Worm (Caenorhabditis elegans) whole organism, L3 larva: ENCODE results near the gene nhr-110.

Experiments used
- R02D3.7 ChIP-seq: fragments of 150-350 bp; optimal IDR thresholded peaks from 2 replicates; lab custom pipeline; 2014; ENCODE audit warnings: missing biosample characterization, missing genetic modification characterization
- ZK546.5 ChIP-seq: sonication (generic microtip); optimal IDR thresholded peaks from 2 replicates; lab custom pipeline; 2017; ENCODE audit warnings: missing biosample characterization, missing genetic modification characterization
- aly-2 ChIP-seq: fragments of 150-350 bp; optimal IDR thresholded peaks from 2 replicates; lab custom pipeline; 2014; ENCODE audit warnings: missing biosample characterization, missing genetic modification characterization
- ama-1 ChIP-seq: fragments of 150-350 bp; optimal IDR thresholded peaks from 2 replicates; lab custom pipeline; 2018
- ceh-82 ChIP-seq: fragments of 150-350 bp; optimal IDR thresholded peaks from 2 replicates; lab custom pipeline; 2014; ENCODE audit warnings: missing biosample characterization, missing genetic modification characterization
- ceh-9 ChIP-seq: sonication (generic microtip); optimal IDR thresholded peaks from 2 replicates; lab custom pipeline; 2018; ENCODE audit warnings: missing biosample characterization, missing genetic modification characterization
- daf-12 ChIP-seq: fragments of 150-350 bp; optimal IDR thresholded peaks from 2 replicates; lab custom pipeline; 2014; ENCODE audit warnings: missing biosample characterization, missing genetic modification reagents, missing genetic modification characterization
- egl-27 ChIP-seq: sonication (generic microtip); optimal IDR thresholded peaks from 4 replicates; lab custom pipeline; 2017; ENCODE audit warnings: missing biosample characterization, missing genetic modification reagents, missing genetic modification characterization
- elt-1 ChIP-seq: fragments of 150-350 bp; optimal IDR thresholded peaks from 2 replicates; lab custom pipeline; 2014; ENCODE audit warnings: missing biosample characterization, missing genetic modification characterization
- elt-2 ChIP-seq: sonication (generic microtip); optimal IDR thresholded peaks from 2 replicates; lab custom pipeline; 2016; ENCODE audit warnings: missing genetic modification reagents, mild to moderate bottlenecking, missing genetic modification characterization, missing compliant biosample characterization
- elt-3 ChIP-seq, 3 experiments: fragments of 150-350 bp in 1 of 3; sonication (generic microtip) in 2 of 3; optimal IDR thresholded peaks; 2 replicates in 2 of 3; 4 replicates in 1 of 3; lab custom pipeline; 2014 to 2017; ENCODE audit warnings: missing biosample characterization in 3 of 3, missing genetic modification characterization in 3 of 3
- eor-1 ChIP-seq, 2 experiments: fragments of 150-350 bp; optimal IDR thresholded peaks; 2 replicates each; lab custom pipeline; 2014 to 2018; ENCODE audit warnings: missing biosample characterization in 2 of 2, missing genetic modification characterization in 2 of 2
- fkh-10 ChIP-seq: sonication (generic microtip); optimal IDR thresholded peaks from 2 replicates; lab custom pipeline; 2017; ENCODE audit warnings: missing biosample characterization, missing genetic modification reagents, missing genetic modification characterization
- fkh-2 ChIP-seq: fragments of 150-350 bp; optimal IDR thresholded peaks from 2 replicates; lab custom pipeline; 2014; ENCODE audit warnings: missing biosample characterization, missing genetic modification reagents, missing genetic modification characterization
- fos-1 ChIP-seq: fragments of 150-350 bp; optimal IDR thresholded peaks from 2 replicates; lab custom pipeline; 2014; ENCODE audit warnings: missing biosample characterization, missing genetic modification characterization
- hmg-11 ChIP-seq: sonication (generic microtip); optimal IDR thresholded peaks from 2 replicates; lab custom pipeline; 2016; ENCODE audit warnings: missing genetic modification characterization, missing compliant biosample characterization
- lin-39 ChIP-seq: fragments of 150-350 bp; optimal IDR thresholded peaks from 2 replicates; lab custom pipeline; 2018; ENCODE audit warnings: missing biosample characterization, missing genetic modification reagents, missing genetic modification characterization
- lsy-12 ChIP-seq: sonication (generic microtip); optimal IDR thresholded peaks from 2 replicates; lab custom pipeline; 2016; ENCODE audit warnings: mild to moderate bottlenecking, missing genetic modification characterization, missing compliant biosample characterization
- mdl-1 ChIP-seq: fragments of 150-350 bp; optimal IDR thresholded peaks from 2 replicates; lab custom pipeline; 2014; ENCODE audit warnings: missing biosample characterization, missing genetic modification characterization
- mml-1 ChIP-seq: fragments of 150-350 bp; sonication (generic microtip); optimal IDR thresholded peaks from 3 replicates; lab custom pipeline; 2014; ENCODE audit warnings: missing biosample characterization, missing genetic modification characterization
- nhr-11 ChIP-seq: fragments of 150-350 bp; optimal IDR thresholded peaks from 2 replicates; lab custom pipeline; 2014; ENCODE audit warnings: missing biosample characterization, missing genetic modification characterization
- nhr-12 ChIP-seq: fragments of 150-350 bp; optimal IDR thresholded peaks from 2 replicates; lab custom pipeline; 2014; ENCODE audit warnings: missing biosample characterization, missing genetic modification characterization
- nhr-237 ChIP-seq: fragments of 150-350 bp; optimal IDR thresholded peaks from 2 replicates; lab custom pipeline; 2014; ENCODE audit warnings: missing biosample characterization, missing genetic modification characterization
- nhr-28 ChIP-seq: fragments of 150-350 bp; optimal IDR thresholded peaks from 2 replicates; lab custom pipeline; 2014; ENCODE audit warnings: missing biosample characterization, missing genetic modification characterization
- nhr-67 ChIP-seq: fragments of 150-350 bp; optimal IDR thresholded peaks from 2 replicates; lab custom pipeline; 2014; ENCODE audit warnings: missing biosample characterization, missing genetic modification characterization
- nhr-76 ChIP-seq: fragments of 150-350 bp; sonication (generic microtip); optimal IDR thresholded peaks from 5 replicates; lab custom pipeline; 2014; ENCODE audit warnings: missing biosample characterization, missing genetic modification characterization
- nhr-77 ChIP-seq: fragments of 150-350 bp; optimal IDR thresholded peaks from 2 replicates; lab custom pipeline; 2014; ENCODE audit warnings: missing biosample characterization, missing genetic modification characterization
- pha-4 ChIP-seq: fragments of 150-350 bp; optimal IDR thresholded peaks from 2 replicates; lab custom pipeline; 2014; ENCODE audit warnings: missing biosample characterization, missing genetic modification reagents, missing genetic modification characterization
- pqm-1 ChIP-seq: fragments of 150-350 bp; optimal IDR thresholded peaks from 2 replicates; lab custom pipeline; 2017; ENCODE audit warnings: missing biosample characterization, missing genetic modification characterization, inconsistent platforms
- sea-2 ChIP-seq: fragments of 150-350 bp; sonication (generic microtip); optimal IDR thresholded peaks from 4 replicates; lab custom pipeline; 2014; ENCODE audit warnings: missing biosample characterization, missing genetic modification reagents, missing genetic modification characterization
- skn-1 ChIP-seq: fragments of 150-350 bp; optimal IDR thresholded peaks from 2 replicates; lab custom pipeline; 2014; ENCODE audit warnings: missing biosample characterization, missing genetic modification characterization
- unc-39 ChIP-seq: sonication (generic microtip); optimal IDR thresholded peaks from 4 replicates; lab custom pipeline; 2017; ENCODE audit warnings: missing biosample characterization, missing genetic modification characterization
- unc-62 ChIP-seq: fragments of 150-350 bp; sonication (generic microtip); optimal IDR thresholded peaks from 4 replicates; lab custom pipeline; 2014; ENCODE audit warnings: missing biosample characterization, missing genetic modification reagents, missing genetic modification characterization
- zag-1 ChIP-seq: fragments of 150-350 bp; optimal IDR thresholded peaks from 2 replicates; lab custom pipeline; 2014; ENCODE audit warnings: missing biosample characterization, missing genetic modification characterization
- ztf-11 ChIP-seq: fragments of 150-350 bp; optimal IDR thresholded peaks from 2 replicates; lab custom pipeline; 2014; ENCODE audit warnings: missing biosample characterization, missing genetic modification characterization
- ztf-4 ChIP-seq: fragments of 150-350 bp; optimal IDR thresholded peaks from 2 replicates; lab custom pipeline; 2014; ENCODE audit warnings: missing biosample characterization, missing genetic modification characterization

Gene nhr-110

DNA sequence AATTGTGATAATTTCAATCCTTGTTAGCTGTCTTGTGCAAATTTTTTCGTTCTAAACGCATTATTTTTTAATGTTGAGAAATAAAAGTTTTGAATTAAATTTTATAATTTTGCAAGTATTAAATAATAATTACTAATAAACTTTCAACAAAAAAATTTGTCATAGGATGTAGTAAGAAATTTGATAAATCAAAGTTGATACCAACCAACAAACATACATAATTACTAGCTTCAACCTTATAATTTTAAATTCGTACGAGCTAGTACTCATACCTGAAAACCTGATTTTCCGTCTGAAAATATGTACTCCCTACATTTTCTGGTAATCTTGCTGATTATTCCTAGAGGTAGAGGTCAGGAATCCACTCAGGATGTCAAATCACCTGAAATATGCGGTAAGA, 26.8 kb upstream of the nhr-110 start, which contains the start of gene irld-44:
irld-44 (plus strand) TSS at position 301 of the 400 bp plus-strand sequence.
- TF ChIP-seq nhr-77 (tag; lab: Kevin White, UChicago), result no peak
- no peak for TF ChIP-seq elt-2 (tag; lab: Kevin White, UChicago)

ce11 chrV:1648000-1648399, 23.8 kb upstream of the nhr-110 start, which contains the start of gene irld-45:
TSS of gene irld-45 (plus strand) at chrV:1648300.
- TF ChIP-seq R02D3.7 (tag; lab: Kevin White, UChicago) (no peak), nhr-11 (tag; lab: Kevin White, UChicago) (no peak), nhr-237 (tag; lab: Kevin White, UChicago) (no peak), ZK546.5 (tag; lab: Kevin White, UChicago) (no peak), mdl-1 (no peak), skn-1 (no peak), elt-2 (tag; lab: Kevin White, UChicago) (no peak), nhr-76 (tag; lab: Kevin White, UChicago) (no peak), egl-27 (tag; lab: Kevin White, UChicago) (no peak), ceh-82 (tag; lab: Kevin White, UChicago) (no peak), ceh-9 (tag; lab: Kevin White, UChicago) (no peak), nhr-77 (tag; lab: Kevin White, UChicago) (no peak), fkh-2 (no peak), daf-12 (tag; lab: Kevin White, UChicago) (no peak), ztf-11 (tag; lab: Kevin White, UChicago) (no peak), sea-2 (GFP tag; lab: Kevin White, UChicago) (no peak)

DNA sequence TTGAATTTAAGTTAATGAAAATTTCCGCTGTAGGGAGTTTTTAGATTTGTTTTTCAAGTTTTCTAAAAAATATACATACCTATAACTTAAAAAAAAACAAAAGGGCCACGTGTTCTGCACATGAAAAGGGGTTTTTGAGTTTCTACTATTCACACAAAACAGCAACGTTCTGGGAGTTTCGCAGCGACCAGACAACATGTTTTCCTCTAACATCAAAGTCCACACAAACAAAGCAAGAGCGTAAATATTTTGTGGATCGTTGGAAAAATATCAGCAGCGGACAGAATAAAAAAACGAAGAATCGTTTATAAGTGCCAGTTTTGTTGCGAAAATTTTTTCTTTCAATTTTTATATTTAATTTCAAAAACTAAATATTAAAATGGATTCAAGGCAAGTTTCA, 19.6 kb upstream of the nhr-110 start, which contains the start of gene alh-2:
alh-2 (plus strand) TSS at position 284 of the 400 bp plus-strand sequence.
- TF ChIP-seq fkh-10 (GFP tag; lab: Kevin White, UChicago) (no peak), elt-3 (tag; optimal IDR thresholded peaks at IDR 0.05; lab: Kevin White, UChicago) (no peak), pha-4 (tag; lab: Kevin White, UChicago) (no peak)

DNA sequence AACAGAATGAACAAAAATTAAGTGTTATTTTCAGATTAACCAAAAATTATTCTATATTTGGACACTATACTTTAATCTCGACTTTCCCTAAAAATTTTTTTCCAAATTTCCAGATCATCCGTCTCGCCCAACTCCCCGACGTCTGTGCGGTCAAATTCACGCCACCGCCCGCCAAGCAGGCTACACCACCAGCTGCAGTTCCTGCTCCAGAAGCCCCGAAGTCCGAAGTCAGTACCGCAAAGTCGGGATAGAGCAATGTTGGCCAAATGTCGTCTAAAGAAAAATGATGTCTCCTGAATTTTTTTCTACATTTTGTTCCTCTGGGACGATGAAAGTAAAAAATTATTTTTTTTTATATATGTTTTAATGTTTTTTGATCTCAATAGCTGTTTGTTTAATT, 18.5 kb upstream of the nhr-110 start:
- TF ChIP-seq zag-1 (tag; lab: Kevin White, UChicago) (no peak), skn-1 (no peak), mdl-1 (no peak), aly-2 (no peak), unc-39 (tag; lab: Kevin White, UChicago) (no peak)

DNA sequence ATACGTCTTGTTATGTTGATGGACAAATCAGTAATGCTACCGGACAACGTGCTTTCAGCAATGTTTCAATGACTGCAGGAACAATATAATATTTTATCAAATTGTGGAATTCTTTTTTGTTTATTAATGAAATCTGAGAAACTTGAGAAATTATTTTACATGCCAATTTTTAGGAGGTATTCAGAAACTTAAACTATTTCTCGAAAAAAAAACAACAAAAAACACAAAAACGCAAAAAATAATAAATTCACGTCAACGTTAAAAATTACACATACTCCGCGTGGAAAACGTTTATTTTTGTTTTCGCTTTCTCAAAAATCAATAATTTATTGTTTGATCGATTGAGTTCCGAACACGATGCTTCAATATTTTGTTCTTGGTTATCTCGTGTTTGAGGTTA, 18.0 kb upstream of the nhr-110 start, which contains the start of gene Y46H3D.1:
Y46H3D.1 (plus strand) TSS at position 301 of the 400 bp plus-strand sequence.
- TF ChIP-seq unc-62 (GFP tag; lab: Kevin White, UChicago) (no peak), ZK546.5 (tag; lab: Kevin White, UChicago) (no peak), eor-1 (tag; optimal IDR thresholded peaks at IDR 0.05; lab: Kevin White, UChicago) (no peak), hmg-11 (tag; lab: Kevin White, UChicago) (no peak), fkh-2 (no peak), lin-39 (tag; lab: Kevin White, UChicago) (no peak), skn-1 (no peak)

DNA sequence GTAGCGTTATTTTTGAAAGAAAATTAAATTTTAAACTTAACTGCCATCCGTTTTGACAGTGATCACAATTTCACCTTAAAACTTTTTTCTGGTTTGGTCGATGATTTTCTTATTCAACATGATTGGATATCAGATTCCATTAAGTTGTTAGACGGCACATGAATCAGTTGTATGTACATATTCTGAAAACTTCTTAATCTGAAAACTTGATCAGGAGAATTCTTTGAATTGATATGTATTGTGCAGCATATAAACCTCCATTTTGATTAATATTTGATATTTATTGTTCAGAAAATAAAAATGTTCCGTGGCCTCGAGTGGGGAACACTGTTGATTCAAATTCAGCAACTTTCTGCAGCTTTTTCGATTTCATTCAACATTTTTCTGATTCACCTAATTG, 15.8 kb upstream of the nhr-110 start, which contains the start of gene str-221:
str-221 (plus strand) TSS at position 301 of the 400 bp plus-strand sequence.
- no peak for TF ChIP-seq nhr-11 (tag; lab: Kevin White, UChicago)
- no peak for TF ChIP-seq elt-1
- no peak for TF ChIP-seq ceh-82 (tag; lab: Kevin White, UChicago)
- no peak for TF ChIP-seq nhr-28 (tag; lab: Kevin White, UChicago)
- no peak for TF ChIP-seq lsy-12 (tag; lab: Kevin White, UChicago)
- TF ChIP-seq lin-39 (tag; lab: Kevin White, UChicago), result no peak
- TF ChIP-seq elt-2 (tag; lab: Kevin White, UChicago), result no peak
- no peak for TF ChIP-seq fkh-10 (GFP tag; lab: Kevin White, UChicago)
- no peak for TF ChIP-seq zag-1 (tag; lab: Kevin White, UChicago)
- TF ChIP-seq mml-1 (tag; lab: Kevin White, UChicago), result no peak
- no peak for TF ChIP-seq fos-1 (tag; lab: Kevin White, UChicago)
- no peak for TF ChIP-seq pqm-1 (tag; lab: Kevin White, UChicago)
- no peak for TF ChIP-seq egl-27 (tag; lab: Kevin White, UChicago)
- TF ChIP-seq ztf-4 (tag; lab: Kevin White, UChicago), result no peak
- TF ChIP-seq elt-3 (tag; optimal IDR thresholded peaks at IDR 0.05; lab: Kevin White, UChicago), result no peak
- no peak for TF ChIP-seq nhr-67 (tag; lab: Kevin White, UChicago)
- TF ChIP-seq unc-62 (GFP tag; lab: Kevin White, UChicago), result no peak
- TF ChIP-seq ama-1 (lab: Kevin White, UChicago), result no peak
- TF ChIP-seq eor-1 (tag; optimal IDR thresholded peaks at IDR 0.05; lab: Kevin White, UChicago), result no peak
- TF ChIP-seq nhr-12 (tag; lab: Kevin White, UChicago), result no peak
